Fruit fly (Drosophila melanogaster): ENCODE results near the gene z.

Gene z

dm6 chrX:2447750-2448299 is at the start of gene z (continued):
- TF ChIP-seq CG17385 (GFP tag; optimal IDR thresholded peaks at IDR 0.05) (peak; percentile 92), CG6254 (GFP tag; optimal IDR thresholded peaks at IDR 0.05) (no peak), sr (GFP tag; IDR thresholded peaks at IDR 0.05) (no peak), lilli (GFP tag; optimal IDR thresholded peaks at IDR 0.05) (peak; percentile 31), esg (GFP tag; conservative IDR thresholded peaks at IDR 0.05) (no peak), cato (GFP tag; optimal IDR thresholded peaks at IDR 0.05; ENCODE audit: borderline replicate concordance) (no peak), CG3281 (GFP tag; optimal IDR thresholded peaks at IDR 0.05) (no peak), wek (GFP tag; optimal IDR thresholded peaks at IDR 0.05) (no peak), Scr (GFP tag; IDR thresholded peaks at IDR 0.05; ENCODE audit: partially characterized antibody) (peak; percentile 93), croc (GFP tag; conservative IDR thresholded peaks at IDR 0.05) (no peak), MTF-1 (GFP tag; optimal IDR thresholded peaks at IDR 0.05; ENCODE audit: borderline replicate concordance) (no peak), kay (GFP tag; optimal IDR thresholded peaks at IDR 0.05) (no peak), prd (optimal IDR thresholded peaks at IDR 0.05) (no peak), prd (GFP tag; IDR thresholded peaks at IDR 0.05) (no peak), stwl (tag; optimal IDR thresholded peaks at IDR 0.05) (peak; percentile 53), ab (GFP tag; optimal IDR thresholded peaks at IDR 0.05) (no peak), tll (GFP tag; optimal IDR thresholded peaks at IDR 0.05) (no peak), Dref (GFP tag; IDR thresholded peaks at IDR 0.05) (peak; percentile 93), vfl (GFP tag; optimal IDR thresholded peaks at IDR 0.05) (no peak), E2f2 (GFP tag; IDR thresholded peaks at IDR 0.05) (peak; percentile 76), Six4 (GFP tag; optimal IDR thresholded peaks at IDR 0.05) (no peak), stc (GFP tag; IDR thresholded peaks at IDR 0.05) (no peak), CG8924 (tag; optimal IDR thresholded peaks at IDR 0.05) (peak; percentile 10), hth (optimal IDR thresholded peaks at IDR 0.05) (no peak), Doc2 (GFP tag; IDR thresholded peaks at IDR 0.05) (no peak), HmgZ (tag; optimal IDR thresholded peaks at IDR 0.05) (peak; percentile 23), CG18619 (GFP tag; optimal IDR thresholded peaks at IDR 0.05) (no peak), D19A (tag; optimal IDR thresholded peaks at IDR 0.05) (no peak), gsb (GFP tag; IDR thresholded peaks at IDR 0.05) (no peak), Rx (GFP tag; IDR thresholded peaks at IDR 0.05) (no peak), Med (GFP tag) (peak; percentile 75), Xbp1 (GFP tag; optimal IDR thresholded peaks at IDR 0.05) (peak; percentile 1), ewg (GFP tag; optimal IDR thresholded peaks at IDR 0.05) (no peak), nmo (GFP tag; optimal IDR thresholded peaks at IDR 0.05) (peak; percentile 42), CG12391 (tag; optimal IDR thresholded peaks at IDR 0.05) (peak; percentile 30), CG32767 (GFP tag; IDR thresholded peaks at IDR 0.05) (peak; percentile 58), Bgb (GFP tag; IDR thresholded peaks at IDR 0.05; ENCODE audit: partially characterized antibody) (peak; percentile 93), CG14965 (GFP tag; optimal IDR thresholded peaks at IDR 0.05; ENCODE audit: borderline replicate concordance) (no peak), salm (tag; optimal IDR thresholded peaks at IDR 0.05) (no peak), Opbp (GFP tag; IDR thresholded peaks at IDR 0.05; ENCODE audit: partially characterized antibody) (peak; percentile 91), Awh (GFP tag; IDR thresholded peaks at IDR 0.05) (no peak), CG16813 (GFP tag; IDR thresholded peaks at IDR 0.05; ENCODE audit: partially characterized antibody) (peak; percentile 93), CkIIα-i1 (GFP tag; IDR thresholded peaks at IDR 0.05) (no peak), pnt (GFP tag; optimal IDR thresholded peaks at IDR 0.05) (no peak), CG34224 (GFP tag; IDR thresholded peaks at IDR 0.05; ENCODE audit: partially characterized antibody) (peak; percentile 81), sna (GFP tag; IDR thresholded peaks at IDR 0.05; ENCODE audit: partially characterized antibody) (peak; percentile 84), abd-A (tag; optimal IDR thresholded peaks at IDR 0.05) (no peak), CG34422 (GFP tag; IDR thresholded peaks at IDR 0.05) (peak; percentile 53; the same call in 1 of the 3 replicates), B-H1 (GFP tag; IDR thresholded peaks at IDR 0.05) (no peak), CG17186 (GFP tag; optimal IDR thresholded peaks at IDR 0.05) (peak; percentile 3), Myb (GFP tag; optimal IDR thresholded peaks at IDR 0.05) (peak; percentile 62)
